Worm (Caenorhabditis elegans): ENCODE results near the gene rab-3.

rab-3 gene

DNA sequence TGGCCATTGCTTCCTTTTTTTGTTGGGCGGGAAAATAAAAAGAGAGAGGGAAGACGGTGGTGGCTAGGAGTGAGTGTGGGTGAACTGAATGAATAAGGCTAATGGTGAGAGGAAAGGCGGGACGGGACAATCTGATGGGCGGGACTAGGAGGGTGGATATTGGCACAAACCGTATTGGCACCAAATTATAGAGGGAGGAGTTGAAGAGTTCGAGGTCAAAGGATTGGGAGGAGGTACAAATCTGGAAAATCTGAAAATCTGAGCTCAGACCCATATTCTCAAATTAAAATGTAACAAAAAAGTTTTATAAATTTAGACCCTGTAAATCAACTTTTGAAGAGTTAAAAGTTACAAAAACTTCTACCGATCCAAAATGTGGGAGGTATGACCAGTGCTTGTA is 11.1 kb upstream of the rab-3 start, which contains the start of gene hlh-14:
Gene hlh-14 (minus strand): TSS at position 101 of the 400 bp plus-strand sequence.
- TF ChIP-seq nhr-77 (tag; optimal IDR thresholded peaks at IDR 0.05): no peak
- no peak for TF ChIP-seq nhr-10 (tag; optimal IDR thresholded peaks at IDR 0.05)
- no peak for TF ChIP-seq lin-39 (tag; optimal IDR thresholded peaks at IDR 0.05)
- TF ChIP-seq daf-12 (tag; optimal IDR thresholded peaks at IDR 0.05): no peak
- no peak for TF ChIP-seq egl-27 (tag; optimal IDR thresholded peaks at IDR 0.05)
- TF ChIP-seq nhr-48 (tag; optimal IDR thresholded peaks at IDR 0.05): no peak
- no peak for TF ChIP-seq T20F7.1 (GFP tag; optimal IDR thresholded peaks at IDR 0.05)
- no peak for TF ChIP-seq ceh-62 (tag; optimal IDR thresholded peaks at IDR 0.05)
- no peak for TF ChIP-seq jun-1 (tag; optimal IDR thresholded peaks at IDR 0.05)

ce11 chrII:5736599-5736998 is 8.9 kb upstream of the rab-3 start:
- TF ChIP-seq arid-1 (GFP tag; conservative IDR thresholded peaks at IDR 0.05) (no peak), unc-62 (GFP tag; optimal IDR thresholded peaks at IDR 0.05 in 1 of 2) (peak in 1 of 2 experiments; percentile 97), unc-62 (tag; optimal IDR thresholded peaks at IDR 0.05) (no peak)

ce11 chrII:5735744-5736143 is 8.1 kb upstream of the rab-3 start:
- peak in 1 of 2 experiments; percentile 1 for TF ChIP-seq unc-62 (GFP tag; optimal IDR thresholded peaks at IDR 0.05 in 1 of 2)
- no peak for TF ChIP-seq unc-62 (tag; optimal IDR thresholded peaks at IDR 0.05)
- no peak for TF ChIP-seq F10B5.3 (tag; optimal IDR thresholded peaks at IDR 0.05)

ce11 chrII:5734883-5735282 is 7.2 kb upstream of the rab-3 start:
- no peak for TF ChIP-seq ztf-11 (tag; optimal IDR thresholded peaks at IDR 0.05)
- TF ChIP-seq lin-13 (GFP tag; optimal IDR thresholded peaks at IDR 0.05): no peak
- no peak for TF ChIP-seq D1046.2 (GFP tag; IDR thresholded peaks at IDR 0.05)
- TF ChIP-seq lsy-2 (tag; optimal IDR thresholded peaks at IDR 0.05): no peak
- TF ChIP-seq dmd-9 (GFP tag; IDR thresholded peaks at IDR 0.05): no peak
- no peak for TF ChIP-seq hmg-1.1 (GFP tag; IDR thresholded peaks at IDR 0.05)
- TF ChIP-seq arid-1 (GFP tag; conservative IDR thresholded peaks at IDR 0.05): no peak
- no peak for TF ChIP-seq F37D6.2 (tag; optimal IDR thresholded peaks at IDR 0.05)
- no peak for TF ChIP-seq lim-7 (GFP tag; IDR thresholded peaks at IDR 0.05)
- no peak for TF ChIP-seq tra-1 (GFP tag; IDR thresholded peaks at IDR 0.05)

- no peak for TF ChIP-seq egl-27 (tag; optimal IDR thresholded peaks at IDR 0.05)
- TF ChIP-seq hlh-11 (tag; optimal IDR thresholded peaks at IDR 0.05): no peak
- TF ChIP-seq ZK546.5 (tag; optimal IDR thresholded peaks at IDR 0.05): no peak
- no peak for TF ChIP-seq nhr-11 (tag; optimal IDR thresholded peaks at IDR 0.05)
- TF ChIP-seq daf-12 (tag; optimal IDR thresholded peaks at IDR 0.05): no peak
- TF ChIP-seq ceh-28 (tag; optimal IDR thresholded peaks at IDR 0.05): no peak
- no peak for TF ChIP-seq attf-4 (tag; optimal IDR thresholded peaks at IDR 0.05)
- no peak for TF ChIP-seq ceh-82 (tag; optimal IDR thresholded peaks at IDR 0.05)
- TF ChIP-seq zip-2 (tag; optimal IDR thresholded peaks at IDR 0.05): no peak
- TF ChIP-seq F49E8.2 (tag; optimal IDR thresholded peaks at IDR 0.05; ENCODE audit: borderline replicate concordance): no peak
Measured at ce11 chrII:5730343-5731083, 2.9 kb upstream of the rab-3 start, which contains the start of the genes C18A3.7 and C18A3.11. Gene C18A3.7, minus strand, starts transcription at chrII:5730443. Gene C18A3.11, plus strand, starts transcription at chrII:5731033.

DNA sequence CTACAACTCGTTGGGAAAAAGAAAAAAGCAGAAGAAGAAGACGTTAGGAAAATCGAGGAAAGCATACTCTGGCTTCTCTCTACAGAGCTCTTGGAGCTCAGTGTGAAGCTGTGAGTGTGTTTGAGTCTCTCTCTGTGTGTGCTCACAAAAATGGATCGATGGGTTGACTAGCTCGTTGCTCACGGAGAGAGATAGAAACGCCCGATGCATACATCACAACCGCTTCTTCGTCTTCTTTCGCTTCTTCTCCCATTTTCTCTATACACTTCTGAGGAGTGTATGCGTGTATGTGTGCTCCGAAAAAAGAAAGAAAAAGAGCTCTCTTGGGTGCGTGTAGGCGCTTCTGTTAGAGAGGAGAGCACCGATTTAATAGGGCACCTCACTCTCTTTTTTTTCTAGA is 2.6 kb downstream of the rab-3 start:
- no peak for TF ChIP-seq gei-8 (GFP tag; optimal IDR thresholded peaks at IDR 0.05)
- TF ChIP-seq Y48G9A.11 (GFP tag; IDR thresholded peaks at IDR 0.05): no peak
- TF ChIP-seq nhr-41 (GFP tag; IDR thresholded peaks at IDR 0.05): no peak
- TF ChIP-seq daf-19 (GFP tag; conservative IDR thresholded peaks at IDR 0.05): peak; percentile 56; the same call in 1 of the 2 replicates
- no peak for TF ChIP-seq egl-27 (tag; optimal IDR thresholded peaks at IDR 0.05)
- TF ChIP-seq ztf-11 (tag; optimal IDR thresholded peaks at IDR 0.05): no peak
- no peak for TF ChIP-seq ZK546.5 (tag; optimal IDR thresholded peaks at IDR 0.05)
- TF ChIP-seq nhr-77 (tag; optimal IDR thresholded peaks at IDR 0.05): no peak
- TF ChIP-seq saeg-2 (GFP tag; IDR thresholded peaks at IDR 0.05): no peak
- TF ChIP-seq sdz-12 (GFP tag; optimal IDR thresholded peaks at IDR 0.05): no peak
- TF ChIP-seq vab-7 (GFP tag; IDR thresholded peaks at IDR 0.05): peak; percentile 35; the same call in 1 of the 2 replicates
- no peak for TF ChIP-seq daf-16 (GFP tag; optimal IDR thresholded peaks at IDR 0.05)
- TF ChIP-seq daf-16 (tag; optimal IDR thresholded peaks at IDR 0.05): no peak
- no peak for TF ChIP-seq tag-97 (GFP tag; IDR thresholded peaks at IDR 0.05)
- no peak for TF ChIP-seq snpc-4 (tag; optimal IDR thresholded peaks at IDR 0.05)
- no peak for TF ChIP-seq daf-12 (tag; optimal IDR thresholded peaks at IDR 0.05)
- no peak for TF ChIP-seq php-3 (GFP tag; IDR thresholded peaks at IDR 0.05)
- TF ChIP-seq skn-1 (tag; optimal IDR thresholded peaks at IDR 0.05): no peak
